Worm (Caenorhabditis elegans) whole organism, L1 larva: Measurements from ENCODE around the gene skr-15.

Experiments used
- C16A3.4 ChIP-seq: fragments of 150-350 bp; optimal IDR thresholded peaks from 2 replicates; lab custom pipeline; 2014; ENCODE audit warnings: missing biosample characterization, missing genetic modification characterization
- F16B12.6 ChIP-seq: fragments of 150-350 bp; optimal IDR thresholded peaks from 2 replicates; lab custom pipeline; 2014; ENCODE audit warnings: missing biosample characterization, missing genetic modification characterization
- Y116A8C.19 ChIP-seq: sonication (generic microtip); optimal IDR thresholded peaks from 2 replicates; lab custom pipeline; 2016; ENCODE audit warnings: missing compliant biosample characterization, missing genetic modification characterization, borderline replicate concordance
- aly-2 ChIP-seq: fragments of 150-350 bp; optimal IDR thresholded peaks from 2 replicates; lab custom pipeline; 2014; ENCODE audit warnings: missing biosample characterization, missing genetic modification characterization
- ama-1 ChIP-seq: fragments of 150-350 bp; optimal IDR thresholded peaks from 2 replicates; lab custom pipeline; 2014
- blmp-1 ChIP-seq: fragments of 150-350 bp; optimal IDR thresholded peaks from 2 replicates; lab custom pipeline; 2014; ENCODE audit warnings: missing biosample characterization, missing genetic modification characterization
- ceh-8 ChIP-seq: fragments of 200-800 bp; sonication (Bioruptor generic); optimal IDR thresholded peaks from 2 replicates; lab custom pipeline; 2018; ENCODE audit warnings: mild to moderate bottlenecking, missing genetic modification characterization, moderate library complexity, missing compliant biosample characterization
- ceh-82 ChIP-seq, 3 experiments: fragments of 150-350 bp in 1 of 3; sonication (generic microtip) in 2 of 3; optimal IDR thresholded peaks; 2 replicates each; lab custom pipeline; 2014 to 2017; ENCODE audit warnings: missing biosample characterization in 3 of 3, missing genetic modification characterization in 3 of 3
- ceh-88 ChIP-seq: fragments of 200-800 bp; sonication (Bioruptor generic); IDR thresholded peaks from 2 replicates; pipeline ENCODE4 v1.3.6; 2022; ENCODE audit warnings: missing genetic modification characterization, missing compliant biosample characterization
- efl-1 ChIP-seq, 4 experiments: fragments of 150-350 bp; optimal IDR thresholded peaks in 3 of 4; peaks in 1 of 4; 1 replicate in 1 of 4; 2 replicates in 3 of 4; lab custom pipeline; 2014; ENCODE audit warnings: missing biosample characterization in 2 of 4, missing genetic modification characterization in 2 of 4, missing genetic modification reagents in 2 of 4
- efl-3 ChIP-seq: fragments of 200-800 bp; sonication (Bioruptor generic); optimal IDR thresholded peaks from 2 replicates; lab custom pipeline; 2018; ENCODE audit warnings: mild to moderate bottlenecking, missing genetic modification characterization, missing compliant biosample characterization
- egl-13 ChIP-seq: sonication (generic microtip); optimal IDR thresholded peaks from 2 replicates; lab custom pipeline; 2016; ENCODE audit warnings: missing genotype, missing genetic modification reagents, missing genetic modification characterization, missing compliant biosample characterization
- egl-27 ChIP-seq, 2 experiments: fragments of 150-350 bp in 1 of 2; sonication (generic microtip); optimal IDR thresholded peaks; 3 replicates each; lab custom pipeline; 2017 to 2018; ENCODE audit warnings: missing biosample characterization in 2 of 2, missing genetic modification characterization in 2 of 2, missing genetic modification reagents in 2 of 2
- elt-2 ChIP-seq: sonication (generic microtip); optimal IDR thresholded peaks from 2 replicates; lab custom pipeline; 2016; ENCODE audit warnings: missing genetic modification characterization, mild to moderate bottlenecking, inconsistent platforms, missing compliant biosample characterization, missing genetic modification reagents
- fkh-8 ChIP-seq: sonication (generic microtip); optimal IDR thresholded peaks from 2 replicates; lab custom pipeline; 2016; ENCODE audit warnings: mild to moderate bottlenecking, missing genetic modification characterization, missing compliant biosample characterization
- grh-1 ChIP-seq: fragments of 200-800 bp; sonication (Bioruptor generic); IDR thresholded peaks from 2 replicates; pipeline ENCODE4 v1.3.6; 2022; ENCODE audit warnings: missing genetic modification reagents, missing genetic modification characterization, missing compliant biosample characterization
- hlh-17 ChIP-seq: fragments of 200-800 bp; sonication (Bioruptor generic); optimal IDR thresholded peaks from 2 replicates; lab custom pipeline; 2018; ENCODE audit warnings: missing genetic modification characterization, mild to moderate bottlenecking, missing compliant biosample characterization, moderate library complexity, borderline replicate concordance
- hpl-2 ChIP-seq: fragments of 150-350 bp; optimal IDR thresholded peaks from 2 replicates; lab custom pipeline; 2014; ENCODE audit warnings: missing biosample characterization, missing genetic modification reagents, missing genetic modification characterization
- isw-1 ChIP-seq: fragments of 200-800 bp; sonication (Bioruptor generic); IDR thresholded peaks from 2 replicates; pipeline ENCODE4 v1.3.6; 2022; ENCODE audit warnings: missing genetic modification characterization, missing compliant biosample characterization
- lin-13 ChIP-seq: fragments of 150-350 bp; optimal IDR thresholded peaks from 2 replicates; lab custom pipeline; 2014; ENCODE audit warnings: missing biosample characterization, missing genetic modification reagents, missing genetic modification characterization
- lin-14 ChIP-seq: fragments of 200-800 bp; sonication (Bioruptor generic); optimal IDR thresholded peaks from 2 replicates; lab custom pipeline; 2018; ENCODE audit warnings: mild to moderate bottlenecking, missing genetic modification characterization, moderate library complexity, missing compliant biosample characterization
- lin-15B ChIP-seq: fragments of 150-350 bp; sonication (generic microtip); optimal IDR thresholded peaks from 3 replicates; lab custom pipeline; 2014; ENCODE audit warnings: missing biosample characterization, missing genetic modification characterization
- lir-3 ChIP-seq: sonication (generic microtip); optimal IDR thresholded peaks from 2 replicates; lab custom pipeline; 2016; ENCODE audit warnings: mild to moderate bottlenecking, missing genetic modification characterization, moderate library complexity, missing compliant biosample characterization; ENCODE audit not compliant: poor library complexity
- mep-1 ChIP-seq: fragments of 150-350 bp; optimal IDR thresholded peaks from 2 replicates; lab custom pipeline; 2014; ENCODE audit warnings: missing biosample characterization, missing genetic modification characterization
- nhr-11 ChIP-seq: fragments of 150-350 bp; optimal IDR thresholded peaks from 2 replicates; lab custom pipeline; 2014; ENCODE audit warnings: missing biosample characterization, missing genetic modification characterization
- nhr-237 ChIP-seq: fragments of 150-350 bp; optimal IDR thresholded peaks from 2 replicates; lab custom pipeline; 2014; ENCODE audit warnings: missing biosample characterization, missing genetic modification characterization
- nhr-28 ChIP-seq: fragments of 150-350 bp; optimal IDR thresholded peaks from 2 replicates; lab custom pipeline; 2014; ENCODE audit warnings: missing biosample characterization, missing genetic modification characterization
- nhr-47 ChIP-seq: sonication (generic microtip); optimal IDR thresholded peaks from 2 replicates; lab custom pipeline; 2016; ENCODE audit warnings: mild to moderate bottlenecking, missing genetic modification characterization, moderate library complexity, missing compliant biosample characterization
- nhr-77 ChIP-seq: fragments of 150-350 bp; optimal IDR thresholded peaks from 2 replicates; lab custom pipeline; 2014; ENCODE audit warnings: missing biosample characterization, missing genetic modification characterization
- nhr-85 ChIP-seq: sonication (generic microtip); peaks from one replicate; lab custom pipeline; 2016; ENCODE audit warnings: missing genetic modification characterization, inconsistent platforms, missing compliant biosample characterization
- nhr-90 ChIP-seq: sonication (generic microtip); optimal IDR thresholded peaks from 2 replicates; lab custom pipeline; 2016; ENCODE audit warnings: mild to moderate bottlenecking, missing genetic modification characterization, missing compliant biosample characterization; ENCODE audit not compliant: poor library complexity
- pqm-1 ChIP-seq: sonication (generic microtip); optimal IDR thresholded peaks from 3 replicates; lab custom pipeline; 2017; ENCODE audit warnings: missing biosample characterization, missing genetic modification characterization
- rnt-1 ChIP-seq: sonication (generic microtip); optimal IDR thresholded peaks from 2 replicates; lab custom pipeline; 2016; ENCODE audit warnings: mild to moderate bottlenecking, missing genetic modification characterization, moderate library complexity, missing compliant biosample characterization
- snu-23 ChIP-seq: sonication (generic microtip); optimal IDR thresholded peaks from 2 replicates; lab custom pipeline; 2016; ENCODE audit warnings: missing genetic modification characterization, missing compliant biosample characterization
- sup-37 ChIP-seq: fragments of 200-800 bp; sonication (Bioruptor generic); optimal IDR thresholded peaks from 2 replicates; lab custom pipeline; 2018; ENCODE audit warnings: mild to moderate bottlenecking, missing genetic modification characterization, missing compliant biosample characterization
- tlp-1 ChIP-seq: fragments of 150-350 bp; optimal IDR thresholded peaks from 2 replicates; lab custom pipeline; 2014; ENCODE audit warnings: missing biosample characterization, missing genetic modification characterization
- unc-130 ChIP-seq: fragments of 150-350 bp; optimal IDR thresholded peaks from 2 replicates; lab custom pipeline; 2017; ENCODE audit warnings: missing biosample characterization, missing genetic modification characterization, inconsistent platforms
- unc-62 ChIP-seq: fragments of 150-350 bp; optimal IDR thresholded peaks from 2 replicates; lab custom pipeline; 2014; ENCODE audit warnings: missing biosample characterization, missing genetic modification reagents, missing genetic modification characterization
- unc-98 ChIP-seq: fragments of 200-800 bp; sonication (Bioruptor generic); IDR thresholded peaks from 2 replicates; pipeline ENCODE4 v1.3.6; 2022; ENCODE audit warnings: missing genetic modification characterization, missing compliant biosample characterization
- vab-15 ChIP-seq: sonication (generic microtip); optimal IDR thresholded peaks from 2 replicates; lab custom pipeline; 2017; ENCODE audit warnings: missing genotype, mild to moderate bottlenecking, missing genetic modification characterization, missing compliant biosample characterization
- xbp-1 ChIP-seq: sonication (generic microtip); optimal IDR thresholded peaks from 2 replicates; lab custom pipeline; 2016; ENCODE audit warnings: missing genetic modification characterization, missing compliant biosample characterization
- zip-4 ChIP-seq: fragments of 200-800 bp; sonication (Bioruptor generic); optimal IDR thresholded peaks from 2 replicates; lab custom pipeline; 2018; ENCODE audit warnings: mild to moderate bottlenecking, missing genetic modification characterization, moderate library complexity, missing compliant biosample characterization
- ztf-4 ChIP-seq: fragments of 150-350 bp; optimal IDR thresholded peaks from 2 replicates; lab custom pipeline; 2014; ENCODE audit warnings: missing biosample characterization, missing genetic modification characterization

The skr-15 gene

ce11 chrII:3795323-3795722, 28.6 kb upstream of the skr-15 start, which contains the start of gene Y8A9A.2:
Gene Y8A9A.2 (plus strand): TSS chrII:3795623.
- TF ChIP-seq efl-1 (optimal IDR thresholded peaks at IDR 0.05; lab: Kevin White, UChicago) (no peak), efl-1 (GFP tag; optimal IDR thresholded peaks at IDR 0.05 in 1 of 2; lab: Kevin White, UChicago) (peak in 1 of 2 experiments; percentile 25), ceh-8 (GFP tag; lab: Kevin White, UChicago) (no peak)

DNA sequence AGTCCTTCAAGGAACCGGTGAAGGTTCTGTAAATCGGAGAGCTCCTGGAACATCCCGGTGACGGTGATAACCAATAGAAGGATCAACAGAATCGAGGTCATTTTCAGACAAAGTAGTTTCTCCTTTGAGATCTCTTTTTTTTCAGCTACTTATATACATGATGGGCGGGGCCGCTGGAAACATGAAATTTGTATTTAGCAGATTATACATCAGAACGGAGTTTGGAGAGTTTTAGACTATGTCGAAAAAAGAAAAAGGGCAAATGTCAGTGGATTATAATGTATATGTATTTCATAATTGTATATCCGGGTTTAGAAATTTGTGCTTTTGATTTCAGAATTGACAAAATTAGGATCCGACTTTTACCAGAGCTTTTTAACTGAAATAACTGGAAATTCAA, 20.7 kb upstream of the skr-15 start, which contains the start of gene ins-32:
Gene ins-32 (minus strand): TSS at position 101 of the 400 bp plus-strand sequence.
- TF ChIP-seq snu-23 (GFP tag; lab: Kevin White, UChicago) (no peak), tlp-1 (tag; lab: Kevin White, UChicago) (no peak), isw-1 (no peak)

DNA sequence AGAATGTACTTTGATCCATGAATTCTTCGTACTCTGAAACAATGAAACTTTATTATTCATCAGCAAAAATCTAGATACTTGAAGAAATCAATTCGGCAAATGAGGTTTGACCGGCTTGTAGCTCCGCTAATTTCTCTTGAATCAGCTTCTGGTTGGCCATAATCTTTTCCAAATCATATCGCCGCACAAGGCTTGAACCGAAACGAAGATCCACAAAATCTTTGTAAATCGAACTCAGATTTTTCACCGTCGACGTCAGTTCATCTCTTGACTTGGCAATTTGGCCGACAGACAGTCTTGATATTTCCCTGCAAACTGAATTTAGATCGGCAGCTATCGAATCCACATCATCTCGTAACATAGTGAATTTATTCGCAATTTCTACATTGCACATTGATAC, 18.4 kb upstream of the skr-15 start:
- TF ChIP-seq lin-14 = no peak
- no peak for TF ChIP-seq ztf-4
- TF ChIP-seq nhr-77 (tag; lab: Kevin White, UChicago) = no peak
- no peak for TF ChIP-seq zip-4 (GFP tag; lab: Kevin White, UChicago)
- no peak for TF ChIP-seq rnt-1 (tag; lab: Kevin White, UChicago)
- no peak for TF ChIP-seq mep-1 (tag; lab: Kevin White, UChicago)
- TF ChIP-seq lir-3 (tag; lab: Kevin White, UChicago) = no peak
- TF ChIP-seq ceh-82 (tag; optimal IDR thresholded peaks at IDR 0.05; lab: Kevin White, UChicago) = no peak
- no peak for TF ChIP-seq xbp-1 (tag; lab: Kevin White, UChicago)
- no peak for TF ChIP-seq unc-62
- TF ChIP-seq nhr-90 (tag; lab: Kevin White, UChicago) = no peak
- TF ChIP-seq aly-2 (tag; lab: Kevin White, UChicago) = no peak
- no peak for TF ChIP-seq unc-130 (tag; lab: Kevin White, UChicago)
- TF ChIP-seq sup-37 (GFP tag; lab: Kevin White, UChicago) = no peak
- TF ChIP-seq ama-1 (lab: Kevin White, UChicago) = no peak
- TF ChIP-seq, all 84 proteins: peak for 0

DNA sequence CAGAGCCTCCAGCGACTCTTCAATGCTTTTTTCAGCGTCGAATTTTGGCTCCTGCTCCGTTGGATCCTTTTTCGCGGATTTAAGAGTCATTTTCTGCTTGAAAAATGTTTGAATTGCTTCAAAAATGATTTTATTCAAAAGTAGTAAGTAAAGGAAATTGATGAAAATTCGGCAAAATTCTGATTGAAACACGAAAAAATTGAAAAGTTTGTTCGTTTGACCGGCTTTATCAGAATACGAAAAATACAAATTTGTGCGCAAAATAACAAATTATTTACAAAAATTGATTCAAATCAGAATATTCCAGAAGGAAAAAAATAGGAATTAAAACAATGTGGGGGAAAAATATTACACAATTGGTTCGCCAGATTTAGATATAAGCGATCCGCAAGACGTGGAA, 17.0 kb upstream of the skr-15 start, which contains the start of gene F54D10.4:
Gene F54D10.4 (minus strand): TSS at position 101 of the 400 bp plus-strand sequence.
- TF ChIP-seq nhr-47 (tag; lab: Kevin White, UChicago) = no peak
- TF ChIP-seq unc-62 = no peak
- TF ChIP-seq tlp-1 (tag; lab: Kevin White, UChicago) = no peak
- no peak for TF ChIP-seq unc-130 (tag; lab: Kevin White, UChicago)
- TF ChIP-seq Y116A8C.19 = no peak
- no peak for TF ChIP-seq hlh-17 (GFP tag; lab: Kevin White, UChicago)
- no peak for TF ChIP-seq pqm-1 (tag; lab: Kevin White, UChicago)
- TF ChIP-seq lin-15B (tag; lab: Kevin White, UChicago) = no peak
- no peak for TF ChIP-seq fkh-8 (tag; lab: Kevin White, UChicago)
- TF ChIP-seq nhr-237 (tag; lab: Kevin White, UChicago) = no peak
- no peak for TF ChIP-seq nhr-28 (tag; lab: Kevin White, UChicago)

DNA sequence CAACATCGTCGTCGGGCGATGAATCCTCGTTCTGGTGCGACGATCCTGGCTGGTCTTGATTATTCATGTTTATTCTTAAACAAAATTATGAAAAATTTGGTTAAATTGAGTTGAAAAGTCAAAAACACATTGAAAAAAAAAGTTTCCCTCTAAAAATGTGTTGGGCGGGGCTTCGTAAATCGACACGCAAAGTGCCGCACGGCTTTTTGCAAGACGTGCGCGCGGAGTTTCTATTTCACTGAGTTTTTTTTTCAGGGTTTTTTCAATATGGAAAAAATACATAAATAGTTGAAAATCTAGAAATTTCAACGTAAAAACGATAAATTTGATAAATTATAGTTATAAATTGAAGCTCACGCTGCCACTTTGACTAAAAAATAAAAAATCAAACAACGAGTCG, 15.9 kb upstream of the skr-15 start, which contains the start of gene F54D10.5:
Gene F54D10.5 (minus strand): TSS at position 74 of the 400 bp plus-strand sequence.
- TF ChIP-seq unc-98 (GFP tag; lab: Robert Waterston, UW) (no peak), egl-13 (tag; lab: Kevin White, UChicago) (peak; percentile 28), egl-27 (tag; optimal IDR thresholded peaks at IDR 0.05; lab: Kevin White, UChicago) (no peak), C16A3.4 (peak; percentile 77), nhr-47 (tag; lab: Kevin White, UChicago) (peak; percentile 85), elt-2 (peak; percentile 73), nhr-11 (tag; lab: Kevin White, UChicago) (peak; percentile 56), efl-3 (no peak), grh-1 (GFP tag; lab: Robert Waterston, UW) (peak; percentile 77), lin-13 (GFP tag; lab: Kevin White, UChicago) (peak; percentile 55), ceh-82 (tag; optimal IDR thresholded peaks at IDR 0.05; lab: Kevin White, UChicago) (peak; percentile 78 to 88 (median 87)), ztf-4 (no peak), ceh-88 (GFP tag; lab: Robert Waterston, UW) (peak; percentile 24; the same call in 1 of the 2 replicates), rnt-1 (tag; lab: Kevin White, UChicago) (peak; percentile 93), F16B12.6 (tag; lab: Kevin White, UChicago) (peak; percentile 68), mep-1 (tag; lab: Kevin White, UChicago) (peak; percentile 71), hlh-17 (GFP tag; lab: Kevin White, UChicago) (no peak), snu-23 (GFP tag; lab: Kevin White, UChicago) (peak; percentile 82), vab-15 (tag; lab: Kevin White, UChicago) (no peak), hpl-2 (GFP tag; lab: Kevin White, UChicago) (no peak), blmp-1 (tag; lab: Kevin White, UChicago) (no peak), nhr-85 (peak; percentile 89), ceh-8 (GFP tag; lab: Kevin White, UChicago) (peak; percentile 55), nhr-90 (tag; lab: Kevin White, UChicago) (peak; percentile 77)
